Fruit fly (Drosophila melanogaster): ENCODE measurements around the gene Atg1.

dm6 chr3L:12833864-12834525 lies 29.1 kb upstream of the Atg1 start:
- no peak for TF ChIP-seq psq (optimal IDR thresholded peaks at IDR 0.05)
- no peak for TF ChIP-seq Myc (optimal IDR thresholded peaks at IDR 0.05)
- no peak for TF ChIP-seq Sin3A (optimal IDR thresholded peaks at IDR 0.05)
- TF ChIP-seq h (optimal IDR thresholded peaks at IDR 0.05), result no peak
- no peak for TF ChIP-seq insv (optimal IDR thresholded peaks at IDR 0.05)

Data from Kc167 (cell line).